Worm (Caenorhabditis elegans) whole organism, mixed stage, embryonic: Measurements from ENCODE around the gene F56C9.3.

ENCODE experiments used
- M03D4.4 ChIP-seq: sonication (generic microtip); optimal IDR thresholded peaks from 2 replicates; lab custom pipeline; 2017; ENCODE audit warnings: mild to moderate bottlenecking, missing genetic modification characterization, missing compliant biosample characterization
- bed-3 ChIP-seq: fragments of 200-800 bp; sonication (Bioruptor generic); optimal IDR thresholded peaks from 3 replicates; lab custom pipeline; 2018; ENCODE audit warnings: mild to moderate bottlenecking, missing genetic modification characterization, moderate library complexity, missing compliant biosample characterization
- blmp-1 ChIP-seq: fragments of 150-350 bp; optimal IDR thresholded peaks from 2 replicates; lab custom pipeline; 2014; ENCODE audit warnings: missing biosample characterization, missing genetic modification characterization
- ceh-39 ChIP-seq: fragments of 150-350 bp; optimal IDR thresholded peaks from 2 replicates; lab custom pipeline; 2014; ENCODE audit warnings: missing biosample characterization, missing genetic modification characterization
- ceh-43 ChIP-seq: fragments of 200-800 bp; sonication (Bioruptor generic); optimal IDR thresholded peaks from 2 replicates; lab custom pipeline; 2018; ENCODE audit warnings: mild to moderate bottlenecking, missing genetic modification characterization, moderate library complexity, missing compliant biosample characterization
- ceh-83 ChIP-seq: fragments of 200-800 bp; sonication (Bioruptor generic); optimal IDR thresholded peaks from 2 replicates; lab custom pipeline; 2018; ENCODE audit warnings: mild to moderate bottlenecking, missing genetic modification characterization, missing compliant biosample characterization
- ces-1 ChIP-seq: fragments of 150-350 bp; optimal IDR thresholded peaks from 2 replicates; lab custom pipeline; 2014; ENCODE audit warnings: missing biosample characterization, missing genetic modification reagents, missing genetic modification characterization
- cnd-1 ChIP-seq: fragments of 200-800 bp; sonication (Bioruptor generic); optimal IDR thresholded peaks from 2 replicates; lab custom pipeline; 2018; ENCODE audit warnings: mild to moderate bottlenecking, missing genetic modification characterization, missing compliant biosample characterization
- drap-1 ChIP-seq: fragments of 200-800 bp; sonication (Bioruptor generic); optimal IDR thresholded peaks from 3 replicates; lab custom pipeline; 2018; ENCODE audit warnings: mild to moderate bottlenecking, missing genetic modification characterization, missing compliant biosample characterization
- elt-1 ChIP-seq: sonication (generic microtip); optimal IDR thresholded peaks from 2 replicates; lab custom pipeline; 2017; ENCODE audit warnings: missing genetic modification characterization, mild to moderate bottlenecking, missing compliant biosample characterization, antibody characterized with exemption, moderate library complexity, borderline replicate concordance; ENCODE audit not compliant: insufficient read depth
- elt-3 ChIP-seq: fragments of 150-350 bp; optimal IDR thresholded peaks from 2 replicates; lab custom pipeline; 2014; ENCODE audit warnings: missing biosample characterization, missing genetic modification characterization
- flh-1 ChIP-seq: fragments of 200-800 bp; sonication (Bioruptor generic); optimal IDR thresholded peaks from 2 replicates; lab custom pipeline; 2018; ENCODE audit warnings: mild to moderate bottlenecking, missing genetic modification characterization, moderate library complexity, missing compliant biosample characterization
- ham-2 ChIP-seq: fragments of 200-800 bp; sonication (Bioruptor generic); optimal IDR thresholded peaks from 2 replicates; lab custom pipeline; 2018; ENCODE audit warnings: mild to moderate bottlenecking, missing genetic modification characterization, missing compliant biosample characterization
- hlh-1 ChIP-seq: fragments of 150-350 bp; optimal IDR thresholded peaks from 2 replicates; lab custom pipeline; 2014; ENCODE audit warnings: missing biosample characterization, missing genetic modification reagents, missing genetic modification characterization
- lin-13 ChIP-seq: fragments of 150-350 bp; optimal IDR thresholded peaks from 2 replicates; lab custom pipeline; 2014; ENCODE audit warnings: missing biosample characterization, missing genetic modification characterization
- lin-32 ChIP-seq: fragments of 200-800 bp; sonication (Bioruptor generic); optimal IDR thresholded peaks from 2 replicates; lab custom pipeline; 2018; ENCODE audit warnings: mild to moderate bottlenecking, missing genetic modification characterization, missing compliant biosample characterization
- lsy-2 ChIP-seq: fragments of 150-350 bp; optimal IDR thresholded peaks from 2 replicates; lab custom pipeline; 2014; ENCODE audit warnings: missing biosample characterization, missing genetic modification characterization
- mep-1 ChIP-seq: fragments of 150-350 bp; optimal IDR thresholded peaks from 2 replicates; lab custom pipeline; 2017; ENCODE audit warnings: missing biosample characterization, missing genetic modification reagents, missing genetic modification characterization, inconsistent platforms
- mls-2 ChIP-seq: sonication (generic microtip); optimal IDR thresholded peaks from 2 replicates; lab custom pipeline; 2016; ENCODE audit warnings: mild to moderate bottlenecking, missing genetic modification characterization, moderate library complexity, missing compliant biosample characterization
- nhr-12 ChIP-seq: fragments of 150-350 bp; optimal IDR thresholded peaks from 2 replicates; lab custom pipeline; 2014; ENCODE audit warnings: missing biosample characterization, missing genetic modification characterization
- nhr-2 ChIP-seq: fragments of 150-350 bp; optimal IDR thresholded peaks from 2 replicates; lab custom pipeline; 2014; ENCODE audit warnings: missing biosample characterization, missing genetic modification characterization
- nhr-237 ChIP-seq: fragments of 150-350 bp; optimal IDR thresholded peaks from 2 replicates; lab custom pipeline; 2014; ENCODE audit warnings: missing biosample characterization, missing genetic modification characterization
- nhr-28 ChIP-seq: fragments of 150-350 bp; optimal IDR thresholded peaks from 2 replicates; lab custom pipeline; 2014; ENCODE audit warnings: missing biosample characterization, missing genetic modification characterization
- nhr-76 ChIP-seq: sonication (generic microtip); optimal IDR thresholded peaks from 2 replicates; lab custom pipeline; 2017; ENCODE audit warnings: missing biosample characterization, missing genetic modification characterization
- pha-4 ChIP-seq: fragments of 150-350 bp; optimal IDR thresholded peaks from 2 replicates; lab custom pipeline; 2018; ENCODE audit warnings: missing biosample characterization, missing genetic modification reagents, missing genetic modification characterization
- sem-2 ChIP-seq: fragments of 200-800 bp; sonication (Bioruptor generic); optimal IDR thresholded peaks from 2 replicates; lab custom pipeline; 2018; ENCODE audit warnings: mild to moderate bottlenecking, missing genetic modification characterization, missing compliant biosample characterization
- snpc-4 ChIP-seq: fragments of 150-350 bp; optimal IDR thresholded peaks from 2 replicates; lab custom pipeline; 2014; ENCODE audit warnings: missing biosample characterization, missing genetic modification characterization
- sptf-1 ChIP-seq: sonication (generic microtip); optimal IDR thresholded peaks from 2 replicates; lab custom pipeline; 2017; ENCODE audit warnings: mild to moderate bottlenecking, missing genetic modification characterization, moderate library complexity, missing compliant biosample characterization
- unc-120 ChIP-seq: sonication (generic microtip); optimal IDR thresholded peaks from 2 replicates; lab custom pipeline; 2017; ENCODE audit warnings: missing genetic modification characterization, missing compliant biosample characterization; ENCODE audit not compliant: poor library complexity, severe bottlenecking
- unc-39 ChIP-seq: fragments of 150-350 bp; optimal IDR thresholded peaks from 2 replicates; lab custom pipeline; 2014; ENCODE audit warnings: missing biosample characterization, missing genetic modification characterization
- zip-8 ChIP-seq: fragments of 150-350 bp; optimal IDR thresholded peaks from 2 replicates; lab custom pipeline; 2014; ENCODE audit warnings: missing biosample characterization, missing genetic modification characterization
- ztf-11 ChIP-seq: fragments of 150-350 bp; optimal IDR thresholded peaks from 2 replicates; lab custom pipeline; 2014; ENCODE audit warnings: missing biosample characterization, missing genetic modification characterization

Gene F56C9.3

ce11 chrIII:7293075-7293684 is 17.9 kb upstream of the F56C9.3 start, which contains the start of gene cwf-19L2:
TSS of gene cwf-19L2 (plus strand) at chrIII:7293634.
- no peak for TF ChIP-seq snpc-4 (tag; lab: Kevin White, UChicago)
- no peak for TF ChIP-seq nhr-237 (tag; lab: Kevin White, UChicago)
- peak; percentile 89 for TF ChIP-seq lsy-2 (tag; lab: Kevin White, UChicago)
- TF ChIP-seq, all 35 proteins: peak for 1

- TF ChIP-seq sem-2 (GFP tag; lab: Kevin White, UChicago) = no peak
- no peak for TF ChIP-seq pha-4 (tag; lab: Kevin White, UChicago)
- TF ChIP-seq snpc-4 (tag; lab: Kevin White, UChicago) = no peak
- no peak for TF ChIP-seq nhr-12
- TF ChIP-seq bed-3 (GFP tag; lab: Kevin White, UChicago) = no peak
- no peak for TF ChIP-seq lsy-2 (tag; lab: Kevin White, UChicago)
- no peak for TF ChIP-seq M03D4.4
- TF ChIP-seq ces-1 = no peak
- no peak for TF ChIP-seq flh-1 (GFP tag; lab: Kevin White, UChicago)
- no peak for TF ChIP-seq ceh-83 (GFP tag; lab: Kevin White, UChicago)
- TF ChIP-seq lin-32 = no peak
- TF ChIP-seq hlh-1 (tag; lab: Kevin White, UChicago) = no peak
- TF ChIP-seq elt-1 (tag; lab: Kevin White, UChicago) = no peak
- TF ChIP-seq ceh-43 = no peak
- TF ChIP-seq drap-1 (GFP tag; lab: Kevin White, UChicago) = no peak
- no peak for TF ChIP-seq zip-8 (tag; lab: Kevin White, UChicago)
- no peak for TF ChIP-seq lin-13 (tag; lab: Kevin White, UChicago)
- TF ChIP-seq nhr-2 (tag; lab: Kevin White, UChicago) = no peak
- TF ChIP-seq elt-3 = no peak
Observed at ce11 chrIII:7296092-7296668, 14.9 kb upstream of the F56C9.3 start.

ce11 chrIII:7297045-7297680 is 13.9 kb upstream of the F56C9.3 start:
- TF ChIP-seq lin-32 = no peak
- TF ChIP-seq nhr-12 = no peak
- no peak for TF ChIP-seq drap-1 (GFP tag; lab: Kevin White, UChicago)
- TF ChIP-seq nhr-28 = no peak
- no peak for TF ChIP-seq nhr-2 (tag; lab: Kevin White, UChicago)
- no peak for TF ChIP-seq hlh-1 (tag; lab: Kevin White, UChicago)
- no peak for TF ChIP-seq unc-120
- no peak for TF ChIP-seq elt-1 (tag; lab: Kevin White, UChicago)
- TF ChIP-seq nhr-237 (tag; lab: Kevin White, UChicago) = no peak
- no peak for TF ChIP-seq mls-2
- no peak for TF ChIP-seq unc-39 (tag; lab: Kevin White, UChicago)

ce11 chrIII:7298045-7298444 is 13.0 kb upstream of the F56C9.3 start:
- TF ChIP-seq ztf-11 (tag; lab: Kevin White, UChicago) (no peak), sptf-1 (no peak), nhr-76 (no peak), flh-1 (GFP tag; lab: Kevin White, UChicago) (no peak), hlh-1 (tag; lab: Kevin White, UChicago) (no peak), ham-2 (GFP tag; lab: Kevin White, UChicago) (no peak), blmp-1 (no peak), pha-4 (tag; lab: Kevin White, UChicago) (no peak), mep-1 (no peak), cnd-1 (tag; lab: Kevin White, UChicago) (no peak), ceh-39 (tag; lab: Kevin White, UChicago) (no peak), elt-1 (tag; lab: Kevin White, UChicago) (no peak), lin-13 (tag; lab: Kevin White, UChicago) (no peak)
